Fruit fly (Drosophila melanogaster): ENCODE measurements around the gene CG15715.

Gene CG15715

DNA sequence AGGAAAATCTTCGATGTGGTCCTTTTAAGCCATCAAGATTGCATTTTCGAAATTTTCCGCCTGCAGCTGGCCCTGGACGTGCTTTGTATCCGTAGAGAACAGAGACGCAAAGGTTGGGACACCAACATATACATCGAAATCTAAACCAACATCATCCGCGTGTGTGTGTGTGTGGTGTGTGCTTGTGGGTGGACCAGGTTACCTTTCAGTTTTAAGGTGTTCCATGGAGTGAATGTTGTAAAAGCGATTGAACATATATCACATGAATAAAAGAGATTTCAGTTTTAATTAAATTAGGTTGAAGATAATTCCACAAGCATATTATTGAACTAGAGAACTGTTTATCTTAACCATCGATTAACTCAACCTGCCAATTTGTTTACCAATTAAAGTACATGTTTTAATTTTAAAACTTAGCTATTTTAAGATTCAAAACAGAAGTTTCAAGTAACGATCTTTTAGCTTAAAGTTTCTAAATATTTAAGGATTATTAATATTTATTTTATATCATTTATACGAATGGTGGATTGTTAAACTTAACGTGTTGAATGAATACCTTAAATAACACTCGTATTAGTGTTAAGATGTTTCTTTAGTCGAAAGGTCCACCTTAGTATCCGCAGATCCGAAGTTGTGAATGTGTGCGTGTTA lies 10.2 kb downstream of the CG15715 start (continued):
- TF ChIP-seq bcd (GFP tag; optimal IDR thresholded peaks at IDR 0.05) (peak; percentile 70), maf-S (GFP tag; optimal IDR thresholded peaks at IDR 0.05) (peak; percentile 54), br (optimal IDR thresholded peaks at IDR 0.05) (no peak), CG31441 (GFP tag; IDR thresholded peaks at IDR 0.05) (peak; percentile 82), p53 (GFP tag; optimal IDR thresholded peaks at IDR 0.05) (peak; percentile 3), CG1233 (GFP tag; optimal IDR thresholded peaks at IDR 0.05) (peak; percentile 84), CG8290 (GFP tag; optimal IDR thresholded peaks at IDR 0.05) (no peak), CG8290 (tag; optimal IDR thresholded peaks at IDR 0.05) (peak in 1 of 2 experiments; percentile 89), Doc2 (GFP tag; IDR thresholded peaks at IDR 0.05) (no peak), CG4282 (GFP tag; optimal IDR thresholded peaks at IDR 0.05) (peak; percentile 54), Neu2 (GFP tag; optimal IDR thresholded peaks at IDR 0.05; ENCODE audit: borderline replicate concordance) (peak; percentile 73), lbe (GFP tag; optimal IDR thresholded peaks at IDR 0.05) (peak; percentile 34), CG18599 (GFP tag; optimal IDR thresholded peaks at IDR 0.05) (peak; percentile 91), Opbp (GFP tag; IDR thresholded peaks at IDR 0.05; ENCODE audit: partially characterized antibody) (no peak), D19B (GFP tag; optimal IDR thresholded peaks at IDR 0.05) (peak; percentile 75), HLH54F (GFP tag; optimal IDR thresholded peaks at IDR 0.05) (peak; percentile 40), chn (GFP tag; optimal IDR thresholded peaks at IDR 0.05) (peak; percentile 38), CG7271 (tag; optimal IDR thresholded peaks at IDR 0.05) (no peak), dysf (GFP tag; IDR thresholded peaks at IDR 0.05) (peak; percentile 69; the same call in 1 of the 3 replicates)

DNA sequence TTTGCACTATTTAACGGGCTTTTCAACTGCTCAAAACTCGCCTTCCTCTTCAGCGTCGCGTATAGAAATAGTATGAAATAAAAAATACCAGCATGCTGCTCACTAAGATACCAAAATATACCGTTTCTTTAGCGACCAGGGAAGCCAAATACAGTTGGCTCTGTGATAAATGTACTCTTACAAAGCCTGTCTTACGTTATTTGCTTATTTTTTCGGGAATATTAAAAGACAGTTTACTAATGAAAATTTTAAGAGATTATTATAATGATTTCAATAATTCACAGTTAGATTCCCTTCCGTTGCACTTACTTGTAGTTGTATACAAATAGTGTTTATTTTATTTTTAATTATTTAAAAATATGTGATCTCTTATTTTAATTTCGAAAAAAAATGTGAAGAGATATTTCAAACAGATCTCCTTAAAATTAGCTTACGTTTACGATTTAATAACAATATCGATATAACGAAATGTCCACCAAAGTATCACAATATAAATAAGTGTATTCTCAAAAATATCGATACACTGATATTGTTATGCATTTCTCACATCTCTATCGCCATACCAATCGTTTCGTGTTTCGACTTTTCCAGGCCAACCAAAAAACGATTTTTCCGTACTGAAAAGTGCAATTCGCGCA lies 10.8 kb downstream of the CG15715 start, which contains the start of the genes DCP2 and dbo:
Gene DCP2, minus strand, starts transcription at position 77 of the 638 bp plus-strand sequence.
Gene dbo, plus strand, starts transcription at position 542 of the 638 bp plus-strand sequence.
- TF ChIP-seq nmo (GFP tag; optimal IDR thresholded peaks at IDR 0.05): peak; percentile 65
- no peak for TF ChIP-seq CG6813 (GFP tag; optimal IDR thresholded peaks at IDR 0.05)
- peak; percentile 80 for TF ChIP-seq CG15269 (tag; optimal IDR thresholded peaks at IDR 0.05)
- TF ChIP-seq Dfd (GFP tag; optimal IDR thresholded peaks at IDR 0.05): no peak
- peak; percentile 90 for TF ChIP-seq Scr (GFP tag; IDR thresholded peaks at IDR 0.05; ENCODE audit: partially characterized antibody)
- TF ChIP-seq Meics (GFP tag; optimal IDR thresholded peaks at IDR 0.05): peak; percentile 73
- TF ChIP-seq lilli (GFP tag; optimal IDR thresholded peaks at IDR 0.05): peak; percentile 69
- TF ChIP-seq CG12299 (tag; optimal IDR thresholded peaks at IDR 0.05): no peak
- TF ChIP-seq CG2875 (GFP tag; optimal IDR thresholded peaks at IDR 0.05): no peak
- no peak for TF ChIP-seq psq (GFP tag; optimal IDR thresholded peaks at IDR 0.05)
- TF ChIP-seq Dad (GFP tag; optimal IDR thresholded peaks at IDR 0.05): peak; percentile 27
- TF ChIP-seq zen (tag; optimal IDR thresholded peaks at IDR 0.05): peak; percentile 47
- no peak for TF ChIP-seq gro (GFP tag; optimal IDR thresholded peaks at IDR 0.05)
- TF ChIP-seq PHDP (tag; optimal IDR thresholded peaks at IDR 0.05): peak; percentile 64
- TF ChIP-seq Fer3 (tag; optimal IDR thresholded peaks at IDR 0.05): peak; percentile 82
- TF ChIP-seq CG10565 (GFP tag; optimal IDR thresholded peaks at IDR 0.05): no peak
- TF ChIP-seq trh (GFP tag; optimal IDR thresholded peaks at IDR 0.05): peak; percentile 40
- TF ChIP-seq nerfin-2 (GFP tag; IDR thresholded peaks at IDR 0.05; ENCODE audit: partially characterized antibody): peak; percentile 74
- TF ChIP-seq pb (GFP tag; optimal IDR thresholded peaks at IDR 0.05): no peak
- no peak for TF ChIP-seq sim (GFP tag; IDR thresholded peaks at IDR 0.05)
- peak; percentile 30 for TF ChIP-seq CG15601 (tag; optimal IDR thresholded peaks at IDR 0.05)
- TF ChIP-seq B-H2 (GFP tag; optimal IDR thresholded peaks at IDR 0.05): peak; percentile 81
- TF ChIP-seq CG9876 (GFP tag; optimal IDR thresholded peaks at IDR 0.05): no peak
- peak; percentile 58; the same call in 1 of the 2 replicates for TF ChIP-seq Ada2b (GFP tag; IDR thresholded peaks at IDR 0.05)
- TF ChIP-seq CG30431 (GFP tag; optimal IDR thresholded peaks at IDR 0.05): no peak
- TF ChIP-seq CG4282 (GFP tag; optimal IDR thresholded peaks at IDR 0.05): no peak
- TF ChIP-seq Sry-δ (GFP tag; optimal IDR thresholded peaks at IDR 0.05): peak; percentile 90
- TF ChIP-seq CG2120 (GFP tag; optimal IDR thresholded peaks at IDR 0.05): peak; percentile 81
- no peak for TF ChIP-seq CG32767 (GFP tag; IDR thresholded peaks at IDR 0.05)
- TF ChIP-seq CG14667 (GFP tag; IDR thresholded peaks at IDR 0.05): peak; percentile 54
- peak; percentile 13; the same call in 1 of the 2 replicates for TF ChIP-seq cas (GFP tag; IDR thresholded peaks at IDR 0.05)

Measured in whole organism, embryonic.